Worm (Caenorhabditis elegans): Measurements from ENCODE around the gene W07G4.7.

Gene W07G4.7

DNA sequence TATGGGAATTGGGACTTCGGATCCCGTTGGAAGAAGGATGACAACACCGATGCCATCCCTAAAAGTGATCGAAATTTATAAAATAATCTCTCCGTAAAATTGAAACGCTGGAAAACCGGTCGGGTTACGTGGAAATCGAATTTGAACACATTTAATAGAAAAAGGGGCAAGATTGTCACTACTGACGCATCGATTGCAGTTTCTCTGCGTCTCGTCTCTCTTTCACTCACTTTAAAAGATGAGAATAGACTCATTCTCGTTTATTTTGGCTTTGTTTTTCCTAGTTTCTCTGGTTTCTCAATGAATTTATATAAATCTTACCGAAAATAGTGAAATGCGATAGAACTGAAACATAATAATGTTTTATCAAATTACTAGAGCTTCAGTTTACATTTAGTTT, 7.2 kb upstream of the W07G4.7 start, which contains the start of gene scyl-1 (continued):
- TF ChIP-seq nhr-77 (tag; optimal IDR thresholded peaks at IDR 0.05): no peak
- no peak for TF ChIP-seq ceh-82 (tag; optimal IDR thresholded peaks at IDR 0.05)
- no peak for TF ChIP-seq nhr-237 (tag; optimal IDR thresholded peaks at IDR 0.05)
- no peak for TF ChIP-seq zag-1 (tag; optimal IDR thresholded peaks at IDR 0.05)
- no peak for TF ChIP-seq nhr-11 (tag; optimal IDR thresholded peaks at IDR 0.05)
- peak; percentile 17 for TF ChIP-seq snpc-4 (tag; optimal IDR thresholded peaks at IDR 0.05)
- no peak for TF ChIP-seq nhr-12 (tag; optimal IDR thresholded peaks at IDR 0.05)
- no peak for TF ChIP-seq ama-1 (optimal IDR thresholded peaks at IDR 0.05)
- TF ChIP-seq sma-9 (GFP tag; optimal IDR thresholded peaks at IDR 0.05): peak; percentile 92
- no peak for TF ChIP-seq sma-9 (tag; optimal IDR thresholded peaks at IDR 0.05)
- TF ChIP-seq ztf-4 (tag; optimal IDR thresholded peaks at IDR 0.05): peak; percentile 31
- TF ChIP-seq ZK546.5 (tag; optimal IDR thresholded peaks at IDR 0.05): no peak
- no peak for TF ChIP-seq nhr-10 (tag; optimal IDR thresholded peaks at IDR 0.05)
- TF ChIP-seq ztf-1 (GFP tag; conservative IDR thresholded peaks at IDR 0.05): no peak
- TF ChIP-seq R02D3.7 (tag; optimal IDR thresholded peaks at IDR 0.05): no peak
- peak; percentile 88 for TF ChIP-seq nhr-25 (tag; optimal IDR thresholded peaks at IDR 0.05)
- peak; percentile 74 for TF ChIP-seq unc-55 (GFP tag; optimal IDR thresholded peaks at IDR 0.05)
- no peak for TF ChIP-seq lin-39 (tag; optimal IDR thresholded peaks at IDR 0.05)
- TF ChIP-seq nhr-6 (tag; optimal IDR thresholded peaks at IDR 0.05): no peak

DNA sequence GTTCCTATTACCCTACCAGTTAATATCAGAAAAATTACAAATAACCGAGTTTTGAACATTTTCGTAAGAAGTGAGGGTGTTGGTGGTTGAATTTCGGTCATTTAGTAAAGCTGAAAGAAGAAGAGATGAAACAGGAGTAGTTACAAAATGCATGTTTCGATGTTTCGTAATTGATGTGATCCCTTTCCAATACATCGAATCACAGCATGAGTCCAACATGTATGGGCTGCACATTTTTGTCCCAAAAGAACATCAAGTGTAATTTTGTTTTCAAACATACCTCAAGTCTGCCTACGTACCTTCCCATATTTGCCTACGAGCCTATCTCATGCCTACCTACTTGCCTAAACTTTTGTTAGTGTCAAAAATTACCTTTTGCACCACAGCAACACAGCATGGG, 2.0 kb upstream of the W07G4.7 start, which contains the start of gene W07G4.2:
Gene W07G4.2 (minus strand): TSS at position 101 of the 400 bp plus-strand sequence.
- TF ChIP-seq nhr-237 (tag; optimal IDR thresholded peaks at IDR 0.05): no peak
- no peak for TF ChIP-seq nhr-21 (tag; optimal IDR thresholded peaks at IDR 0.05)
- no peak for TF ChIP-seq lin-13 (GFP tag; optimal IDR thresholded peaks at IDR 0.05)
- no peak for TF ChIP-seq dmd-4 (tag; optimal IDR thresholded peaks at IDR 0.05)
- TF ChIP-seq crh-2 (tag; optimal IDR thresholded peaks at IDR 0.05): no peak
- no peak for TF ChIP-seq egl-27 (tag; optimal IDR thresholded peaks at IDR 0.05)
- TF ChIP-seq unc-55 (GFP tag; optimal IDR thresholded peaks at IDR 0.05): no peak
- TF ChIP-seq C34F6.9 (tag; optimal IDR thresholded peaks at IDR 0.05): no peak
- TF ChIP-seq alr-1 (tag; optimal IDR thresholded peaks at IDR 0.05): no peak
- no peak for TF ChIP-seq nhr-23 (tag; optimal IDR thresholded peaks at IDR 0.05)
- TF ChIP-seq fos-1 (tag; optimal IDR thresholded peaks at IDR 0.05): no peak
- TF ChIP-seq ztf-1 (GFP tag; conservative IDR thresholded peaks at IDR 0.05): no peak
- no peak for TF ChIP-seq ZK546.5 (tag; optimal IDR thresholded peaks at IDR 0.05)
- TF ChIP-seq gmeb-1 (tag; optimal IDR thresholded peaks at IDR 0.05): no peak
- no peak for TF ChIP-seq lin-39 (tag; optimal IDR thresholded peaks at IDR 0.05)
- no peak for TF ChIP-seq unc-39 (tag; optimal IDR thresholded peaks at IDR 0.05)
- no peak for TF ChIP-seq lin-11 (tag; optimal IDR thresholded peaks at IDR 0.05)
- no peak for TF ChIP-seq F13H6.1 (tag; optimal IDR thresholded peaks at IDR 0.05)
- no peak for TF ChIP-seq sma-9 (GFP tag; optimal IDR thresholded peaks at IDR 0.05)
- TF ChIP-seq sma-9 (tag; optimal IDR thresholded peaks at IDR 0.05): no peak
- no peak for TF ChIP-seq sma-3 (GFP tag; optimal IDR thresholded peaks at IDR 0.05)

DNA sequence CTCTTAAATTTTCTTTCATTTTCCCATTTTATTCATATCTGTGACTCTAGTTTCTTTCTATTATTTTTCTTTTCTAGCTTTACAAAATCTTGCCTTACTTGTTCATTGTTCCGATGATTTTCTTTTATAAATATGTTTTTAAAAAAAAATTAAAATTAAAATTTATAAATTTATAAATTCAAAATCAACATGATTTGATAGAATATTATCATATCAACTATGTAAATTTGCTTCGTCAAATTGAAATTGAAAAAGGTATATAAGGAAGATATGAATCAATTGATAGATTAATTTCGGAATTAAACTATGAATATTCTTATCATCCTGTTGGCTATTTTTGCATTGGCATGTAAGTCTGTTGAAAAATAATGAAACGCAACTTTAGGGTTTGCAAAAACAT, 1.3 kb downstream of the W07G4.7 start, which contains the start of gene W07G4.1:
Gene W07G4.1 (plus strand): TSS at position 301 of the 400 bp plus-strand sequence.
- TF ChIP-seq ceh-82 (tag; optimal IDR thresholded peaks at IDR 0.05) (no peak), unc-39 (tag; optimal IDR thresholded peaks at IDR 0.05) (no peak), aly-2 (tag; optimal IDR thresholded peaks at IDR 0.05) (no peak), unc-62 (GFP tag; optimal IDR thresholded peaks at IDR 0.05) (no peak), unc-55 (GFP tag; optimal IDR thresholded peaks at IDR 0.05) (no peak), lin-39 (tag; optimal IDR thresholded peaks at IDR 0.05) (no peak), mbf-1 (tag; optimal IDR thresholded peaks at IDR 0.05) (no peak), R02D3.7 (tag; optimal IDR thresholded peaks at IDR 0.05) (no peak), dmd-4 (tag; optimal IDR thresholded peaks at IDR 0.05) (no peak)

DNA sequence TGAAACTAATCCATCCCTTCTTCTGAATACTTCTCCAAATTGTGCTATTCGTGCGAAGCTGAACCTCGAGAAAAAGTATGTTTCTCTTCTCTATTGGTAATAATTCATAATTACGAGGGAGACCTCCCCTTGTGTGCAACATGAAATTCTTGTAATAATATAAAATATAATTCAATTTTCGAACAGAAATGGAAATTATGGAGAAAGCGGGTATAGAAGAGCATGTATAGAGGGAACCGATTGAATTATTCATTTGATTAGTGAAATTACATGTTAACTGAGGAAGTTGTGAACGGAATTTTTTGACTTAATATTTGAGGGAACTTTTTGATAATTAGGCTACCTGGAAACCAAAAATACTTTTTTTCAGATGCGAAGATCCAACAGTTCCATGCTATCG, 5.6 kb downstream of the W07G4.7 start:
- TF ChIP-seq nhr-23 (tag; optimal IDR thresholded peaks at IDR 0.05) (no peak), unc-62 (GFP tag; optimal IDR thresholded peaks at IDR 0.05) (no peak), nhr-10 (tag; optimal IDR thresholded peaks at IDR 0.05) (no peak), nhr-237 (tag; optimal IDR thresholded peaks at IDR 0.05) (no peak), gmeb-1 (tag; optimal IDR thresholded peaks at IDR 0.05) (no peak), sma-3 (GFP tag; optimal IDR thresholded peaks at IDR 0.05) (no peak), elt-1 (tag; optimal IDR thresholded peaks at IDR 0.05) (no peak), ZK546.5 (tag; optimal IDR thresholded peaks at IDR 0.05) (no peak), ztf-11 (tag; optimal IDR thresholded peaks at IDR 0.05) (no peak), zag-1 (tag; optimal IDR thresholded peaks at IDR 0.05) (no peak), crh-2 (tag; optimal IDR thresholded peaks at IDR 0.05) (no peak), lsy-2 (tag; optimal IDR thresholded peaks at IDR 0.05) (no peak), R02D3.7 (tag; optimal IDR thresholded peaks at IDR 0.05) (no peak), mdl-1 (tag; optimal IDR thresholded peaks at IDR 0.05) (no peak)

All from whole organism, L2 larva.